Fruit fly (Drosophila melanogaster) whole organism, wandering third instar larva: ENCODE data around the gene CG2021.

ENCODE experiments used
- Abd-B ChIP-seq: fragments of >200 bp; optimal IDR thresholded peaks from 2 replicates; lab custom pipeline; 2017; ENCODE audit warnings: missing biosample characterization, missing genetic modification characterization
- CG32264 ChIP-seq: fragments of 200-800 bp; sonication (Bioruptor generic); optimal IDR thresholded peaks from 2 replicates; lab custom pipeline; 2016; ENCODE audit warnings: missing biosample characterization, missing genetic modification characterization
- CrebA ChIP-seq: fragments of 200-800 bp; sonication (Bioruptor generic); optimal IDR thresholded peaks from 2 replicates; lab custom pipeline; 2016; ENCODE audit warnings: missing biosample characterization, mild to moderate bottlenecking, missing genetic modification characterization, borderline replicate concordance
- Dif ChIP-seq: fragments of 200-275, 200-300 bp; sonication (Bioruptor generic); optimal IDR thresholded peaks from 2 replicates; lab custom pipeline; 2018; ENCODE audit warnings: missing biosample characterization, missing genetic modification characterization; ENCODE audit not compliant: partially characterized antibody
- GATAd ChIP-seq: sonication (Bioruptor generic); optimal IDR thresholded peaks from 2 replicates; lab custom pipeline; 2016; ENCODE audit warnings: missing biosample characterization, missing genetic modification characterization
- HLH106 ChIP-seq: fragments of 200-800 bp; optimal IDR thresholded peaks from 3 replicates; lab custom pipeline; 2019; ENCODE audit warnings: missing biosample characterization, mild to moderate bottlenecking, missing genetic modification characterization, moderate library complexity
- Hnf4 ChIP-seq: fragments of 200-800 bp; sonication (Bioruptor generic); optimal IDR thresholded peaks from 2 replicates; lab custom pipeline; 2016; ENCODE audit warnings: missing biosample characterization, mild to moderate bottlenecking, missing genetic modification characterization
- Hr83 ChIP-seq: fragments of 200-300 bp; sonication (Bioruptor generic); optimal IDR thresholded peaks from 2 replicates; lab custom pipeline; 2016; ENCODE audit warnings: missing biosample characterization, mild to moderate bottlenecking, missing genetic modification characterization, moderate library complexity; ENCODE audit not compliant: poor library complexity, severe bottlenecking
- Jra ChIP-seq: sonication (Bioruptor generic); optimal IDR thresholded peaks from 2 replicates; lab custom pipeline; 2016; ENCODE audit warnings: missing biosample characterization, missing genetic modification characterization
- Mio ChIP-seq: sonication (Bioruptor generic); optimal IDR thresholded peaks from 2 replicates; lab custom pipeline; 2016; ENCODE audit warnings: missing biosample characterization, missing genetic modification characterization
- Myc ChIP-seq: fragments of >200 bp; optimal IDR thresholded peaks from 2 replicates; lab custom pipeline; 2017
- OdsH ChIP-seq: fragments of 200-800 bp; sonication (Bioruptor generic); optimal IDR thresholded peaks from 2 replicates; lab custom pipeline; 2016; ENCODE audit warnings: missing biosample characterization, mild to moderate bottlenecking, missing genetic modification characterization
- Rel ChIP-seq, 2 experiments: fragments of 200-800 bp; sonication (Bioruptor generic) in 1 of 2; optimal IDR thresholded peaks; 2 replicates in 1 of 2; 3 replicates in 1 of 2; lab custom pipeline; 2016 to 2019; ENCODE audit warnings: mild to moderate bottlenecking in 2 of 2, missing biosample characterization in 2 of 2, missing genetic modification characterization in 2 of 2, moderate library complexity in 1 of 2
- Sp1 ChIP-seq: fragments of 200-800 bp; sonication (Bioruptor generic); optimal IDR thresholded peaks from 3 replicates; lab custom pipeline; 2019; ENCODE audit warnings: missing biosample characterization, mild to moderate bottlenecking, missing genetic modification characterization, moderate library complexity
- Vsx2 ChIP-seq: fragments of 200-300, 225-300 bp; sonication (Bioruptor generic); optimal IDR thresholded peaks from 2 replicates; lab custom pipeline; 2018; ENCODE audit warnings: missing biosample characterization, missing genetic modification characterization; ENCODE audit not compliant: partially characterized antibody
- br ChIP-seq: fragments of 200-800 bp; sonication (Bioruptor generic); optimal IDR thresholded peaks from 2 replicates; lab custom pipeline; 2016; ENCODE audit warnings: missing biosample characterization, missing genetic modification characterization
- dl ChIP-seq, 2 experiments: fragments of 175-275, 200-275 bp in 1 of 2; fragments of 200-275 bp in 1 of 2; sonication (Bioruptor generic); optimal IDR thresholded peaks; lab custom pipeline; 2018; ENCODE audit warnings: mild to moderate bottlenecking in 2 of 2, missing biosample characterization in 2 of 2, missing genetic modification characterization in 2 of 2, moderate library complexity in 2 of 2; ENCODE audit not compliant: partially characterized antibody in 2 of 2, insufficient read depth in 1 of 2
- dmrt93B ChIP-seq: fragments of 200-800 bp; sonication (Bioruptor generic); optimal IDR thresholded peaks from 2 replicates; lab custom pipeline; 2018; ENCODE audit warnings: missing biosample characterization, mild to moderate bottlenecking, missing genetic modification characterization
- dsf ChIP-seq: sonication (Bioruptor generic); optimal IDR thresholded peaks from 2 replicates; lab custom pipeline; 2016; ENCODE audit warnings: missing biosample characterization, missing genetic modification characterization, borderline replicate concordance
- ey ChIP-seq: fragments of 200-800 bp; sonication (Bioruptor generic); optimal IDR thresholded peaks from 2 replicates; lab custom pipeline; 2016; ENCODE audit warnings: missing biosample characterization, missing genetic modification characterization
- foxo ChIP-seq, 2 experiments: fragments of 200-800 bp; sonication (Bioruptor generic); optimal IDR thresholded peaks; 2 replicates in 1 of 2; 3 replicates in 1 of 2; lab custom pipeline; 2016 to 2017; ENCODE audit warnings: missing biosample characterization in 2 of 2, missing genetic modification characterization in 2 of 2
- fru ChIP-seq: fragments of 200-800 bp; sonication (Bioruptor generic); optimal IDR thresholded peaks from 3 replicates; lab custom pipeline; 2016; ENCODE audit warnings: missing biosample characterization, mild to moderate bottlenecking, missing genetic modification characterization
- h ChIP-seq: fragments of 200-800 bp; sonication (Bioruptor generic); optimal IDR thresholded peaks from 3 replicates; lab custom pipeline; 2016; ENCODE audit warnings: missing biosample characterization, mild to moderate bottlenecking, missing genetic modification characterization
- jim ChIP-seq: fragments of 175-275, 200-325 bp; sonication (Bioruptor generic); optimal IDR thresholded peaks from 2 replicates; lab custom pipeline; 2016; ENCODE audit warnings: missing biosample characterization, mild to moderate bottlenecking, missing genetic modification characterization
- pan ChIP-seq: fragments of >200 bp; optimal IDR thresholded peaks from 2 replicates; lab custom pipeline; 2017
- psq ChIP-seq: fragments of 200-800 bp; sonication (Bioruptor generic); optimal IDR thresholded peaks from 3 replicates; lab custom pipeline; 2017; ENCODE audit warnings: missing biosample characterization, mild to moderate bottlenecking, missing genetic modification characterization, moderate library complexity
- rgr ChIP-seq: fragments of 200-800 bp; sonication (Bioruptor generic); optimal IDR thresholded peaks from 3 replicates; lab custom pipeline; 2016; ENCODE audit warnings: missing biosample characterization, mild to moderate bottlenecking, missing genetic modification characterization
- sage ChIP-seq: fragments of 200-800 bp; sonication (Bioruptor generic); optimal IDR thresholded peaks from 2 replicates; lab custom pipeline; 2016; ENCODE audit warnings: missing biosample characterization, mild to moderate bottlenecking, missing genetic modification characterization
- sv ChIP-seq: fragments of 200-800 bp; sonication (Bioruptor generic); optimal IDR thresholded peaks from 3 replicates; lab custom pipeline; 2016; ENCODE audit warnings: missing biosample characterization, missing genetic modification characterization
- usp ChIP-seq: fragments of >200 bp; optimal IDR thresholded peaks from 2 replicates; lab custom pipeline; 2017; ENCODE audit warnings: missing biosample characterization, missing genetic modification characterization
- woc ChIP-seq: sonication (Bioruptor generic); optimal IDR thresholded peaks from 2 replicates; lab custom pipeline; 2016; ENCODE audit warnings: missing biosample characterization, mild to moderate bottlenecking, missing genetic modification characterization

The CG2021 gene

dm6 chr3L:1746338-1747199 is 30.6 kb downstream of the CG2021 start, which contains the start of gene CG13921 (continued):
- peak; percentile 99 for TF ChIP-seq sage (GFP tag; lab: Kevin White, UChicago)

- TF ChIP-seq CrebA (no peak), dl (GFP tag; optimal IDR thresholded peaks at IDR 0.05; lab: Kevin White, UChicago; ENCODE audit: insufficient read depth in 1 of 2, partially characterized antibody in 2 of 2) (no peak), pan (no peak), Hnf4 (no peak), Vsx2 (GFP tag; lab: Kevin White, UChicago) (no peak), jim (GFP tag; lab: Kevin White, UChicago) (no peak), Dif (no peak), usp (GFP tag; lab: Kevin White, UChicago) (no peak), Jra (no peak), HLH106 (tag; lab: Kevin White, UChicago) (no peak), dmrt93B (GFP tag; lab: Kevin White, UChicago) (no peak), br (GFP tag; lab: Kevin White, UChicago) (no peak), Abd-B (GFP tag; lab: Kevin White, UChicago) (no peak), fru (GFP tag; lab: Kevin White, UChicago) (no peak), sv (no peak), sage (GFP tag; lab: Kevin White, UChicago) (no peak), GATAd (GFP tag; lab: Kevin White, UChicago) (no peak), psq (GFP tag; lab: Kevin White, UChicago) (no peak), dsf (GFP tag; lab: Kevin White, UChicago) (no peak), Mio (no peak)
Measured at dm6 chr3L:1745432-1745831, 31.8 kb downstream of the CG2021 start.

DNA sequence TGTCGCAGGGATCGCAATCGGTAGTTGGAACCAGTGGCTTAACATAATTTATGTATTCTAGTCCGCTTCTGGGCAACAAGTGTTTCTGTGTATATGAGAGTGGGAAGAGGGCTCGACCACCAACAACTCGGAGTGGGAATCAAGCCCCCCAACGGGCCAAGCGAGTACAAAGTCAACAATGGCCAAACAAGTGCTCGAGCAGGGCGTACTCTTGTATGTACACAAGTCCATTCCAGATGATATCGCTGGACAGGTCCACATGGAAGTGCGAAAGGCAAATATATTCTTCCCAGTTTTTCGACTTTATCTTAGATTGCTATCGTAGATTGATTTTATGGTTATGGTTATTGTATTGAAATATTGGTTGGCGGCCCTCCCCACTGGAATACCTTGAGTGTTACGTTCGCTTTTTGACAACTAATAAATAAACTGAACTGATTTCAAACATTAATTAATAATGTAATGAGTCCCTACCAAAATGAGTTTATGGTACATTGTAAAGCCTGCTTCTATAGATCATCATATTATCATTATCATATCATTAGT is 34.6 kb downstream of the CG2021 start:
- peak; percentile 46 for TF ChIP-seq Hr83 (GFP tag; lab: Kevin White, UChicago)
- no peak for TF ChIP-seq CG32264
- no peak for TF ChIP-seq rgr
- TF ChIP-seq Sp1 = no peak
- TF ChIP-seq br (GFP tag; lab: Kevin White, UChicago) = no peak
- TF ChIP-seq Myc (lab: Kevin White, UChicago) = no peak
- peak; percentile 32 for TF ChIP-seq Hnf4
- no peak for TF ChIP-seq Mio
- no peak for TF ChIP-seq GATAd (GFP tag; lab: Kevin White, UChicago)

- TF ChIP-seq Sp1 (peak; percentile 1), Dif (peak; percentile 46), woc (GFP tag; lab: Kevin White, UChicago) (peak; percentile 0), usp (GFP tag; lab: Kevin White, UChicago) (no peak), Rel (GFP tag; optimal IDR thresholded peaks at IDR 0.05; lab: Kevin White, UChicago) (no peak), Rel (tag; optimal IDR thresholded peaks at IDR 0.05; lab: Kevin White, UChicago) (peak; percentile 23)
- TF ChIP-seq, all 38 proteins: peak for 4
Measured at dm6 chr3L:1741655-1742551, 35.3 kb downstream of the CG2021 start.

DNA sequence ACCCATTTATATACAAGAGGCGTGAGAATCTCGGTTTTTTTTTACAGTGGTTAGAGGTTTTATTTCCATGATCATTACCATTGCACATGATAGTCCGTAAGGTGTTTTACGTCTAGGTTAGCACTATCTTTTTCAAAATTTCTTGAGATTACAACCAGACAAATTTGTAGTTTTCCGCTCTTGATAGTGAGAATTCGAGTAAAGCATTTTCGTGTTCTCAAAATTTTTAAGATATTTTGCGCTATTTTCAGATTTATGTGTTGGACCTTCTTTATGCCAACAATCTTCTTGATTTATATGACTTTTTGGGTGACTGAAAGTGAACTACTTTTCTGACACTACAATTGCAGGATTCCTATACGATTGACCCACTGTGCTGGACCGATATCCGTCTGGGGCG is 36.1 kb downstream of the CG2021 start:
- TF ChIP-seq foxo (GFP tag; optimal IDR thresholded peaks at IDR 0.05; lab: Kevin White, UChicago) (peak in 1 of 2 experiments; percentile 55), HLH106 (tag; lab: Kevin White, UChicago) (peak; percentile 24), dmrt93B (GFP tag; lab: Kevin White, UChicago) (no peak), ey (GFP tag; lab: Kevin White, UChicago) (peak; percentile 60), rgr (peak; percentile 39), OdsH (peak; percentile 44), pan (no peak), usp (GFP tag; lab: Kevin White, UChicago) (no peak), h (GFP tag; lab: Kevin White, UChicago) (peak; percentile 20), CG32264 (peak; percentile 25), fru (GFP tag; lab: Kevin White, UChicago) (peak; percentile 17)
